Worm (Caenorhabditis elegans): Measurements from ENCODE around the gene W06G6.10.

W06G6.10 gene

ce11 chrV:16647093-16647492 lies at the start of gene W06G6.10:
W06G6.10 (minus strand) TSS chrV:16647193.
- TF ChIP-seq elt-3 (tag; optimal IDR thresholded peaks at IDR 0.05) (no peak), lin-32 (GFP tag; optimal IDR thresholded peaks at IDR 0.05) (no peak), lin-13 (tag; optimal IDR thresholded peaks at IDR 0.05) (no peak), unc-62 (GFP tag; optimal IDR thresholded peaks at IDR 0.05) (no peak), blmp-1 (tag; optimal IDR thresholded peaks at IDR 0.05) (no peak), flh-1 (GFP tag; optimal IDR thresholded peaks at IDR 0.05) (no peak), M03D4.4 (tag; optimal IDR thresholded peaks at IDR 0.05) (no peak), nhr-2 (tag; optimal IDR thresholded peaks at IDR 0.05) (no peak), ham-2 (GFP tag; optimal IDR thresholded peaks at IDR 0.05) (no peak), sptf-1 (tag; optimal IDR thresholded peaks at IDR 0.05) (no peak), ces-1 (GFP tag; optimal IDR thresholded peaks at IDR 0.05) (no peak), drap-1 (GFP tag; optimal IDR thresholded peaks at IDR 0.05) (no peak), nhr-76 (tag; optimal IDR thresholded peaks at IDR 0.05) (no peak), pha-4 (tag; optimal IDR thresholded peaks at IDR 0.05) (no peak), ztf-11 (tag; optimal IDR thresholded peaks at IDR 0.05) (no peak), ceh-39 (tag; optimal IDR thresholded peaks at IDR 0.05) (no peak), ceh-83 (GFP tag; optimal IDR thresholded peaks at IDR 0.05) (no peak), snpc-4 (tag; optimal IDR thresholded peaks at IDR 0.05) (no peak)

ce11 chrV:16695499-16695898 lies 48.5 kb upstream of the W06G6.10 start:
- TF ChIP-seq nhr-2 (tag; optimal IDR thresholded peaks at IDR 0.05) (no peak), nhr-28 (tag; optimal IDR thresholded peaks at IDR 0.05) (no peak), elt-1 (tag; optimal IDR thresholded peaks at IDR 0.05; ENCODE audit: borderline replicate concordance, insufficient read depth) (no peak), snpc-4 (tag; optimal IDR thresholded peaks at IDR 0.05) (no peak), mab-5 (tag; optimal IDR thresholded peaks at IDR 0.05) (no peak), ztf-11 (tag; optimal IDR thresholded peaks at IDR 0.05) (no peak), mep-1 (tag; optimal IDR thresholded peaks at IDR 0.05) (no peak), mls-2 (tag; optimal IDR thresholded peaks at IDR 0.05) (no peak), tbx-8 (GFP tag; optimal IDR thresholded peaks at IDR 0.05) (no peak), drap-1 (GFP tag; optimal IDR thresholded peaks at IDR 0.05) (no peak), blmp-1 (tag; optimal IDR thresholded peaks at IDR 0.05) (no peak)

ce11 chrV:16694538-16694937 lies 47.5 kb upstream of the W06G6.10 start, which contains the start of gene srz-101:
srz-101 (plus strand) TSS chrV:16694838.
- no peak for TF ChIP-seq mab-5 (tag; optimal IDR thresholded peaks at IDR 0.05)

- TF ChIP-seq nhr-28 (tag; optimal IDR thresholded peaks at IDR 0.05) = no peak
- TF ChIP-seq mls-2 (tag; optimal IDR thresholded peaks at IDR 0.05) = no peak
- no peak for TF ChIP-seq sem-2 (GFP tag; optimal IDR thresholded peaks at IDR 0.05)
- no peak for TF ChIP-seq snpc-4 (tag; optimal IDR thresholded peaks at IDR 0.05)
- TF ChIP-seq ham-2 (GFP tag; optimal IDR thresholded peaks at IDR 0.05) = no peak
- TF ChIP-seq ceh-43 (GFP tag; optimal IDR thresholded peaks at IDR 0.05) = no peak
- TF ChIP-seq elt-3 (tag; optimal IDR thresholded peaks at IDR 0.05) = no peak
- no peak for TF ChIP-seq ces-1 (GFP tag; optimal IDR thresholded peaks at IDR 0.05)
- TF ChIP-seq mab-5 (tag; optimal IDR thresholded peaks at IDR 0.05) = no peak
Observed at ce11 chrV:16693732-16694131, 46.7 kb upstream of the W06G6.10 start, which contains the start of gene srw-42. srw-42 (minus strand) TSS chrV:16693832.

ce11 chrV:16692988-16693387 lies 46.0 kb upstream of the W06G6.10 start:
- TF ChIP-seq ham-2 (GFP tag; optimal IDR thresholded peaks at IDR 0.05) = no peak
- no peak for TF ChIP-seq mep-1 (tag; optimal IDR thresholded peaks at IDR 0.05)
- no peak for TF ChIP-seq lin-13 (tag; optimal IDR thresholded peaks at IDR 0.05)
- TF ChIP-seq nhr-237 (tag; optimal IDR thresholded peaks at IDR 0.05) = no peak
- no peak for TF ChIP-seq drap-1 (GFP tag; optimal IDR thresholded peaks at IDR 0.05)
- TF ChIP-seq nhr-2 (tag; optimal IDR thresholded peaks at IDR 0.05) = no peak
- no peak for TF ChIP-seq unc-39 (tag; optimal IDR thresholded peaks at IDR 0.05)
- TF ChIP-seq ces-1 (GFP tag; optimal IDR thresholded peaks at IDR 0.05) = no peak
- TF ChIP-seq unc-62 (GFP tag; optimal IDR thresholded peaks at IDR 0.05) = no peak
- no peak for TF ChIP-seq unc-120 (tag; optimal IDR thresholded peaks at IDR 0.05; ENCODE audit: poor library complexity, severe bottlenecking)
- no peak for TF ChIP-seq elt-1 (tag; optimal IDR thresholded peaks at IDR 0.05; ENCODE audit: borderline replicate concordance, insufficient read depth)
- no peak for TF ChIP-seq hlh-1 (tag; optimal IDR thresholded peaks at IDR 0.05)
- no peak for TF ChIP-seq mab-5 (tag; optimal IDR thresholded peaks at IDR 0.05)
- no peak for TF ChIP-seq ceh-39 (tag; optimal IDR thresholded peaks at IDR 0.05)
- no peak for TF ChIP-seq blmp-1 (tag; optimal IDR thresholded peaks at IDR 0.05)
